Fruit fly (Drosophila melanogaster) ovary, adult (tissue): ENCODE measurements around the gene retinin.
A peak's percentile ranks its signal among the peaks of the same experiment; 100 is the strongest.

ENCODE experiments used
- CG17801 ChIP-seq: fragments of 200-800 bp; optimal IDR thresholded peaks from 2 replicates; lab custom pipeline; 2019; ENCODE audit warnings: missing biosample characterization, mild to moderate bottlenecking, missing genetic modification characterization, moderate library complexity; ENCODE audit not compliant: partially characterized antibody

retinin gene

dm6 chr3L:16377768-16378764 lies 46.3 kb downstream of the retinin start, which contains the start of gene roq:
roq (minus strand) TSS chr3L:16378566.
- TF ChIP-seq CG17801 = peak; percentile 21

DNA sequence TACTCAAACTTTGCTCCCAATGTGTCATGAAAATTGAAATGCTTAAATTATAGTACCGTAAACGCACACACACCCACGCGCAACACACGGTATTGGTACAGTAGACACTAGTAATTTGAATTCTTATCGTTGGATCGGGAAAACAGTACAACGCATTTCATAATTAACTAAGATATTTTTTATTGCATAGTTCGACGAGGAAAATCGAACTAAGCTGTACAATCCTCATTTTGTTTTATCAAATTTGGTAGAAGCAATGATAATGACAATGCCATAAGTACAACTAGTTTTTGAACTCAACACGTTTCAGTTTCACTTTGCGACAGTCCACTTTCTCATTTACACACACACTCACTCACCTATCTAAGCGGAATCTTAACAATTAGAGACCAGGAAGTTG lies 49.0 kb downstream of the retinin start:
- TF ChIP-seq CG17801 = peak; percentile 74

DNA sequence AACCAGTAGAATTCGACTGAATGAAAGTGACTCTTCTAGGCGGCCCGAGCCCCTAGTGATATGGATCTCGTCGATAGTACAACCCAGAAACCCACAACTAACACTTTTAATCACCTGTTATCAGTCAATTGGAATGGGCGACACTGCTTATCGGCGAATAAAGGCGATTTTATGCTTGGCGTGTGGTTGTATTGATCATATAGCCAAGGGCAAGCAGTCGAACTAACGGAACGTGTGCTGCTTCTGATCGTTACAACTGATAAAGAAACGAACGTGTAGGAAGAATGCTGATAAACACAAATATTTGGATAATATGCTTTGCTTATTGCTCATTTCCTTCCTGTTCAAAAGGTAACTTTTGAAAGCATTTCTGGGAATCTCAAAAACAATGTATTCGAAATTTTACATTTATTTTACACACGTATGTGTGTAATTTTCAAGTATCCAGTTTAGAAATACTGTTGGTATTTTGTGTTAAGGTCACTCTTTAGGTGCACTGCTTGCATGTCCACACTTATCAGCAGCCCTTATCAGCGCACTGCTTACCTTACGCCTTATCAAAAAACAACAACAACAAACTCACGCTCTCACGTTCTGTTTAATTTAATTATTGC lies 49.6 kb downstream of the retinin start, which contains the start of gene Agpat4:
Agpat4 (minus strand) TSS at position 387 of the 614 bp plus-strand sequence.
- no peak for TF ChIP-seq CG17801
